Fruit fly (Drosophila melanogaster) whole organism, wandering third instar larva: ENCODE results near the gene aru.
A peak's percentile ranks its signal among the peaks of the same experiment; 100 is the strongest.

Experiments used
- Abd-B ChIP-seq: fragments of >200 bp; optimal IDR thresholded peaks from 2 replicates; lab custom pipeline; 2017; ENCODE audit warnings: missing biosample characterization, missing genetic modification characterization
- CG32264 ChIP-seq: fragments of 200-800 bp; sonication (Bioruptor generic); optimal IDR thresholded peaks from 2 replicates; lab custom pipeline; 2016; ENCODE audit warnings: missing biosample characterization, missing genetic modification characterization
- CG9705 ChIP-seq: fragments of 200-800 bp; sonication (Bioruptor generic); optimal IDR thresholded peaks from 2 replicates; lab custom pipeline; 2018; ENCODE audit warnings: missing biosample characterization, mild to moderate bottlenecking, missing genetic modification characterization
- CrebA ChIP-seq: fragments of 200-800 bp; sonication (Bioruptor generic); optimal IDR thresholded peaks from 2 replicates; lab custom pipeline; 2016; ENCODE audit warnings: missing biosample characterization, mild to moderate bottlenecking, missing genetic modification characterization, borderline replicate concordance
- Dfd ChIP-seq: fragments of >200 bp; optimal IDR thresholded peaks from 2 replicates; lab custom pipeline; 2017; ENCODE audit warnings: missing biosample characterization, missing genetic modification characterization
- Dif ChIP-seq: fragments of 200-275, 200-300 bp; sonication (Bioruptor generic); optimal IDR thresholded peaks from 2 replicates; lab custom pipeline; 2018; ENCODE audit warnings: missing biosample characterization, missing genetic modification characterization; ENCODE audit not compliant: partially characterized antibody
- GATAd ChIP-seq: sonication (Bioruptor generic); optimal IDR thresholded peaks from 2 replicates; lab custom pipeline; 2016; ENCODE audit warnings: missing biosample characterization, missing genetic modification characterization
- Hnf4 ChIP-seq: fragments of 200-800 bp; sonication (Bioruptor generic); optimal IDR thresholded peaks from 2 replicates; lab custom pipeline; 2016; ENCODE audit warnings: missing biosample characterization, mild to moderate bottlenecking, missing genetic modification characterization
- Hr78 ChIP-seq: fragments of >200 bp; optimal IDR thresholded peaks from 2 replicates; lab custom pipeline; 2017; ENCODE audit warnings: missing biosample characterization, missing genetic modification characterization
- Hr83 ChIP-seq: fragments of 200-300 bp; sonication (Bioruptor generic); optimal IDR thresholded peaks from 2 replicates; lab custom pipeline; 2016; ENCODE audit warnings: missing biosample characterization, mild to moderate bottlenecking, missing genetic modification characterization, moderate library complexity; ENCODE audit not compliant: poor library complexity, severe bottlenecking
- Jra ChIP-seq: sonication (Bioruptor generic); optimal IDR thresholded peaks from 2 replicates; lab custom pipeline; 2016; ENCODE audit warnings: missing biosample characterization, missing genetic modification characterization
- Mio ChIP-seq: sonication (Bioruptor generic); optimal IDR thresholded peaks from 2 replicates; lab custom pipeline; 2016; ENCODE audit warnings: missing biosample characterization, missing genetic modification characterization
- Myc ChIP-seq: fragments of >200 bp; optimal IDR thresholded peaks from 2 replicates; lab custom pipeline; 2017
- N ChIP-seq: fragments of >200 bp; optimal IDR thresholded peaks from 2 replicates; lab custom pipeline; 2018; ENCODE audit warnings: missing biosample characterization, missing external identifiers, missing genetic modification characterization
- Rel ChIP-seq, 2 experiments: fragments of 200-800 bp; sonication (Bioruptor generic) in 1 of 2; optimal IDR thresholded peaks; 2 replicates in 1 of 2; 3 replicates in 1 of 2; lab custom pipeline; 2016 to 2019; ENCODE audit warnings: mild to moderate bottlenecking in 2 of 2, missing biosample characterization in 2 of 2, missing genetic modification characterization in 2 of 2, moderate library complexity in 1 of 2
- Sp1 ChIP-seq: fragments of 200-800 bp; sonication (Bioruptor generic); optimal IDR thresholded peaks from 3 replicates; lab custom pipeline; 2019; ENCODE audit warnings: missing biosample characterization, mild to moderate bottlenecking, missing genetic modification characterization, moderate library complexity
- Vsx2 ChIP-seq: fragments of 200-300, 225-300 bp; sonication (Bioruptor generic); optimal IDR thresholded peaks from 2 replicates; lab custom pipeline; 2018; ENCODE audit warnings: missing biosample characterization, missing genetic modification characterization; ENCODE audit not compliant: partially characterized antibody
- br ChIP-seq: fragments of 200-800 bp; sonication (Bioruptor generic); optimal IDR thresholded peaks from 2 replicates; lab custom pipeline; 2016; ENCODE audit warnings: missing biosample characterization, missing genetic modification characterization
- brk ChIP-seq: fragments of 200-800 bp; sonication (Bioruptor generic); optimal IDR thresholded peaks from 2 replicates; lab custom pipeline; 2016; ENCODE audit warnings: missing biosample characterization, mild to moderate bottlenecking, missing genetic modification characterization
- dl ChIP-seq, 2 experiments: fragments of 175-275, 200-275 bp in 1 of 2; fragments of 200-275 bp in 1 of 2; sonication (Bioruptor generic); optimal IDR thresholded peaks; lab custom pipeline; 2018; ENCODE audit warnings: mild to moderate bottlenecking in 2 of 2, missing biosample characterization in 2 of 2, missing genetic modification characterization in 2 of 2, moderate library complexity in 2 of 2; ENCODE audit not compliant: partially characterized antibody in 2 of 2, insufficient read depth in 1 of 2
- dmrt93B ChIP-seq: fragments of 200-800 bp; sonication (Bioruptor generic); optimal IDR thresholded peaks from 2 replicates; lab custom pipeline; 2018; ENCODE audit warnings: missing biosample characterization, mild to moderate bottlenecking, missing genetic modification characterization
- dsf ChIP-seq: sonication (Bioruptor generic); optimal IDR thresholded peaks from 2 replicates; lab custom pipeline; 2016; ENCODE audit warnings: missing biosample characterization, missing genetic modification characterization, borderline replicate concordance
- ey ChIP-seq: fragments of 200-800 bp; sonication (Bioruptor generic); optimal IDR thresholded peaks from 2 replicates; lab custom pipeline; 2016; ENCODE audit warnings: missing biosample characterization, missing genetic modification characterization
- foxo ChIP-seq, 2 experiments: fragments of 200-800 bp; sonication (Bioruptor generic); optimal IDR thresholded peaks; 2 replicates in 1 of 2; 3 replicates in 1 of 2; lab custom pipeline; 2016 to 2017; ENCODE audit warnings: missing biosample characterization in 2 of 2, missing genetic modification characterization in 2 of 2
- fru ChIP-seq: fragments of 200-800 bp; sonication (Bioruptor generic); optimal IDR thresholded peaks from 3 replicates; lab custom pipeline; 2016; ENCODE audit warnings: missing biosample characterization, mild to moderate bottlenecking, missing genetic modification characterization
- h ChIP-seq: fragments of 200-800 bp; sonication (Bioruptor generic); optimal IDR thresholded peaks from 3 replicates; lab custom pipeline; 2016; ENCODE audit warnings: missing biosample characterization, mild to moderate bottlenecking, missing genetic modification characterization
- jim ChIP-seq: fragments of 175-275, 200-325 bp; sonication (Bioruptor generic); optimal IDR thresholded peaks from 2 replicates; lab custom pipeline; 2016; ENCODE audit warnings: missing biosample characterization, mild to moderate bottlenecking, missing genetic modification characterization
- lola ChIP-seq: fragments of >200 bp; optimal IDR thresholded peaks from 2 replicates; lab custom pipeline; 2017; ENCODE audit warnings: missing biosample characterization, missing genetic modification characterization
- pan ChIP-seq: fragments of >200 bp; optimal IDR thresholded peaks from 2 replicates; lab custom pipeline; 2017
- psq ChIP-seq: fragments of 200-800 bp; sonication (Bioruptor generic); optimal IDR thresholded peaks from 3 replicates; lab custom pipeline; 2017; ENCODE audit warnings: missing biosample characterization, mild to moderate bottlenecking, missing genetic modification characterization, moderate library complexity
- rgr ChIP-seq: fragments of 200-800 bp; sonication (Bioruptor generic); optimal IDR thresholded peaks from 3 replicates; lab custom pipeline; 2016; ENCODE audit warnings: missing biosample characterization, mild to moderate bottlenecking, missing genetic modification characterization
- sage ChIP-seq: fragments of 200-800 bp; sonication (Bioruptor generic); optimal IDR thresholded peaks from 2 replicates; lab custom pipeline; 2016; ENCODE audit warnings: missing biosample characterization, mild to moderate bottlenecking, missing genetic modification characterization
- tai ChIP-seq: sonication (Bioruptor generic); optimal IDR thresholded peaks from 2 replicates; lab custom pipeline; 2016; ENCODE audit warnings: missing biosample characterization, missing genetic modification characterization
- usp ChIP-seq: fragments of >200 bp; optimal IDR thresholded peaks from 2 replicates; lab custom pipeline; 2017; ENCODE audit warnings: missing biosample characterization, missing genetic modification characterization
- woc ChIP-seq: sonication (Bioruptor generic); optimal IDR thresholded peaks from 2 replicates; lab custom pipeline; 2016; ENCODE audit warnings: missing biosample characterization, mild to moderate bottlenecking, missing genetic modification characterization

Gene aru

dm6 chr2L:850727-851257 is 17.4 kb downstream of the aru start, which contains the start of gene drongo:
TSS of gene drongo (minus strand) at chr2L:851071.
- TF ChIP-seq GATAd (GFP tag; lab: Kevin White, UChicago) (no peak), Hnf4 (GFP tag; lab: Kevin White, UChicago) (peak; percentile 41), pan (lab: Kevin White, UChicago) (no peak), rgr (GFP tag; lab: Kevin White, UChicago) (peak; percentile 20), Abd-B (no peak), Vsx2 (GFP tag; lab: Kevin White, UChicago) (no peak), foxo (GFP tag; optimal IDR thresholded peaks at IDR 0.05; lab: Kevin White, UChicago) (peak in 1 of 2 experiments; percentile 14), dsf (GFP tag; lab: Kevin White, UChicago) (peak; percentile 1), br (peak; percentile 55), fru (GFP tag; lab: Kevin White, UChicago) (peak; percentile 8), Rel (GFP tag; optimal IDR thresholded peaks at IDR 0.05; lab: Kevin White, UChicago) (no peak), Rel (tag; optimal IDR thresholded peaks at IDR 0.05; lab: Kevin White, UChicago) (peak; percentile 26), h (GFP tag; lab: Kevin White, UChicago) (peak; percentile 46), usp (GFP tag; lab: Kevin White, UChicago) (no peak), psq (GFP tag; lab: Kevin White, UChicago) (peak; percentile 75), Dif (GFP tag; lab: Kevin White, UChicago) (peak; percentile 17), tai (GFP tag; lab: Kevin White, UChicago) (no peak), woc (no peak), CG9705 (no peak), Jra (GFP tag; lab: Kevin White, UChicago) (peak; percentile 36), lola (no peak), dmrt93B (GFP tag; lab: Kevin White, UChicago) (no peak), N (no peak), CrebA (no peak), Sp1 (GFP tag; lab: Kevin White, UChicago) (peak; percentile 68), Hr83 (GFP tag; lab: Kevin White, UChicago) (peak; percentile 55), sage (GFP tag; lab: Kevin White, UChicago) (no peak), Myc (peak; percentile 5), brk (GFP tag; lab: Kevin White, UChicago) (no peak), dl (GFP tag; optimal IDR thresholded peaks at IDR 0.05; lab: Kevin White, UChicago; ENCODE audit: insufficient read depth in 1 of 2, partially characterized antibody in 2 of 2) (no peak), ey (no peak), Hr78 (GFP tag; lab: Kevin White, UChicago) (no peak), Mio (GFP tag; lab: Kevin White, UChicago) (no peak), jim (GFP tag; lab: Kevin White, UChicago) (peak; percentile 61), CG32264 (GFP tag; lab: Kevin White, UChicago) (no peak), Dfd (no peak)

- TF ChIP-seq Abd-B (no peak), Dfd (peak; percentile 96)
These were observed 18.2 kb downstream of the aru start for dm6 chr2L:849787-850512.

- TF ChIP-seq Jra (GFP tag; lab: Kevin White, UChicago) = no peak
- no peak for TF ChIP-seq rgr (GFP tag; lab: Kevin White, UChicago)
- no peak for TF ChIP-seq Dfd
- TF ChIP-seq sage (GFP tag; lab: Kevin White, UChicago) = no peak
- TF ChIP-seq Rel (GFP tag; optimal IDR thresholded peaks at IDR 0.05; lab: Kevin White, UChicago) = no peak
- TF ChIP-seq Rel (tag; optimal IDR thresholded peaks at IDR 0.05; lab: Kevin White, UChicago) = peak; percentile 53
- TF ChIP-seq brk (GFP tag; lab: Kevin White, UChicago) = no peak
These were observed 18.9 kb downstream of the aru start for dm6 chr2L:849138-849744.
